Worm (Caenorhabditis elegans) whole organism, late embryonic: Measurements from ENCODE around the gene col-34.

Source experiments
- F13H6.1 ChIP-seq: sonication (generic microtip); optimal IDR thresholded peaks from 2 replicates; lab custom pipeline; 2016; ENCODE audit warnings: missing genetic modification characterization, missing compliant biosample characterization
- ceh-24 ChIP-seq: sonication (generic microtip); optimal IDR thresholded peaks from 2 replicates; lab custom pipeline; 2016; ENCODE audit warnings: mild to moderate bottlenecking, missing genetic modification characterization, missing compliant biosample characterization
- dmd-4 ChIP-seq: sonication (generic microtip); optimal IDR thresholded peaks from 2 replicates; lab custom pipeline; 2016; ENCODE audit warnings: borderline replicate concordance, missing genetic modification characterization, missing compliant biosample characterization
- elt-2 ChIP-seq: sonication (generic microtip); optimal IDR thresholded peaks from 2 replicates; lab custom pipeline; 2016; ENCODE audit warnings: missing genetic modification reagents, missing genetic modification characterization, missing compliant biosample characterization
- fkh-10 ChIP-seq: fragments of 150-350 bp; optimal IDR thresholded peaks from 2 replicates; lab custom pipeline; 2014; ENCODE audit warnings: missing biosample characterization, missing genetic modification reagents, missing genetic modification characterization
- hlh-13 ChIP-seq: fragments of 200-800 bp; sonication (Bioruptor generic); optimal IDR thresholded peaks from 2 replicates; lab custom pipeline; 2018; ENCODE audit warnings: mild to moderate bottlenecking, missing genetic modification characterization, missing compliant biosample characterization
- hlh-15 ChIP-seq: sonication (generic microtip); optimal IDR thresholded peaks from 2 replicates; lab custom pipeline; 2016; ENCODE audit warnings: missing genetic modification characterization, missing compliant biosample characterization
- hlh-30 ChIP-seq: sonication (generic microtip); optimal IDR thresholded peaks from 2 replicates; lab custom pipeline; 2017; ENCODE audit warnings: antibody characterized with exemption, missing genetic modification characterization, missing compliant biosample characterization; ENCODE audit not compliant: insufficient read depth
- pax-1 ChIP-seq: fragments of 150-350 bp; optimal IDR thresholded peaks from 2 replicates; lab custom pipeline; 2014; ENCODE audit warnings: missing biosample characterization, missing genetic modification characterization
- rnt-1 ChIP-seq: sonication (generic microtip); optimal IDR thresholded peaks from 2 replicates; lab custom pipeline; 2016; ENCODE audit warnings: missing genetic modification characterization, missing compliant biosample characterization
- sdc-2 ChIP-seq: sonication (generic microtip); optimal IDR thresholded peaks from 2 replicates; lab custom pipeline; 2016; ENCODE audit warnings: missing genotype, missing genetic modification characterization, missing compliant biosample characterization
- tbx-7 ChIP-seq: sonication (generic microtip); optimal IDR thresholded peaks from 2 replicates; lab custom pipeline; 2016; ENCODE audit warnings: missing genotype, missing genetic modification characterization, missing compliant biosample characterization

DNA sequence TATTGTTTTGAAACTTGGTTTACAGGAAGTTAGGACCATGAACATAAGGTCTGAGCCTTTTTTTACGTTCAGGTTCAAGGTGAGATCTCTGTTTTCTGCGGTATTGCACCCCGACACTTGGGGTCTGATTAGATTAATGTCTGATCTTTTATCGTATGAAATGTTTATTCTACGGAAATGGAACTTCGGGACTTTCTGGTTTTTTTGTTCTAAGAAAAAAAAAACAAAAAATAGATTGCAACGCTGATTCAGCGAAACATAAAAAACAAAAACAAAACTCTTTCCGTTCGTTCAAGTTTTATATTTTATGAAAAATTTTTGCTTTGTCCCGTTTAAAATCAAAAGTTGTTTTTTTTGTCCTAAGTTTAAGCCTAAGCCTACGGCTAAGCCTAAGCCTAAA lies 20.8 kb upstream of the col-34 start, which contains the start of gene F36A4.5:
- TF ChIP-seq tbx-7 (tag; lab: Kevin White, UChicago) (no peak), fkh-10 (GFP tag; lab: Kevin White, UChicago) (no peak), hlh-30 (tag; lab: Kevin White, UChicago) (no peak), F13H6.1 (tag; lab: Kevin White, UChicago) (no peak), ceh-24 (tag; lab: Kevin White, UChicago) (no peak), pax-1 (tag; lab: Kevin White, UChicago) (no peak), rnt-1 (tag; lab: Kevin White, UChicago) (no peak), dmd-4 (no peak), sdc-2 (tag; lab: Kevin White, UChicago) (no peak), hlh-13 (GFP tag; lab: Kevin White, UChicago) (no peak), elt-2 (tag; lab: Kevin White, UChicago) (no peak), hlh-15 (tag; lab: Kevin White, UChicago) (no peak)
